Fruit fly (Drosophila melanogaster) whole organism, wandering third instar larva: ENCODE results near the gene obst-E.

Experiments used
- Abd-B ChIP-seq: fragments of >200 bp; optimal IDR thresholded peaks from 2 replicates; lab custom pipeline; 2017; ENCODE audit warnings: missing biosample characterization, missing genetic modification characterization
- CG32264 ChIP-seq: fragments of 200-800 bp; sonication (Bioruptor generic); optimal IDR thresholded peaks from 2 replicates; lab custom pipeline; 2016; ENCODE audit warnings: missing biosample characterization, missing genetic modification characterization
- CG9705 ChIP-seq: fragments of 200-800 bp; sonication (Bioruptor generic); optimal IDR thresholded peaks from 2 replicates; lab custom pipeline; 2018; ENCODE audit warnings: missing biosample characterization, mild to moderate bottlenecking, missing genetic modification characterization
- HLH106 ChIP-seq: fragments of 200-800 bp; optimal IDR thresholded peaks from 3 replicates; lab custom pipeline; 2019; ENCODE audit warnings: missing biosample characterization, mild to moderate bottlenecking, missing genetic modification characterization, moderate library complexity
- Hnf4 ChIP-seq: fragments of 200-800 bp; sonication (Bioruptor generic); optimal IDR thresholded peaks from 2 replicates; lab custom pipeline; 2016; ENCODE audit warnings: missing biosample characterization, mild to moderate bottlenecking, missing genetic modification characterization
- Hr78 ChIP-seq: fragments of >200 bp; optimal IDR thresholded peaks from 2 replicates; lab custom pipeline; 2017; ENCODE audit warnings: missing biosample characterization, missing genetic modification characterization
- Hr83 ChIP-seq: fragments of 200-300 bp; sonication (Bioruptor generic); optimal IDR thresholded peaks from 2 replicates; lab custom pipeline; 2016; ENCODE audit warnings: missing biosample characterization, mild to moderate bottlenecking, missing genetic modification characterization, moderate library complexity; ENCODE audit not compliant: poor library complexity, severe bottlenecking
- Jra ChIP-seq: sonication (Bioruptor generic); optimal IDR thresholded peaks from 2 replicates; lab custom pipeline; 2016; ENCODE audit warnings: missing biosample characterization, missing genetic modification characterization
- Myc ChIP-seq: fragments of >200 bp; optimal IDR thresholded peaks from 2 replicates; lab custom pipeline; 2017
- N ChIP-seq: fragments of >200 bp; optimal IDR thresholded peaks from 2 replicates; lab custom pipeline; 2018; ENCODE audit warnings: missing biosample characterization, missing external identifiers, missing genetic modification characterization
- Rel ChIP-seq, 2 experiments: fragments of 200-800 bp; sonication (Bioruptor generic) in 1 of 2; optimal IDR thresholded peaks; 2 replicates in 1 of 2; 3 replicates in 1 of 2; lab custom pipeline; 2016 to 2019; ENCODE audit warnings: mild to moderate bottlenecking in 2 of 2, missing biosample characterization in 2 of 2, missing genetic modification characterization in 2 of 2, moderate library complexity in 1 of 2
- Sp1 ChIP-seq: fragments of 200-800 bp; sonication (Bioruptor generic); optimal IDR thresholded peaks from 3 replicates; lab custom pipeline; 2019; ENCODE audit warnings: missing biosample characterization, mild to moderate bottlenecking, missing genetic modification characterization, moderate library complexity
- Vsx2 ChIP-seq: fragments of 200-300, 225-300 bp; sonication (Bioruptor generic); optimal IDR thresholded peaks from 2 replicates; lab custom pipeline; 2018; ENCODE audit warnings: missing biosample characterization, missing genetic modification characterization; ENCODE audit not compliant: partially characterized antibody
- br ChIP-seq: fragments of 200-800 bp; sonication (Bioruptor generic); optimal IDR thresholded peaks from 2 replicates; lab custom pipeline; 2016; ENCODE audit warnings: missing biosample characterization, missing genetic modification characterization
- brk ChIP-seq: fragments of 200-800 bp; sonication (Bioruptor generic); optimal IDR thresholded peaks from 2 replicates; lab custom pipeline; 2016; ENCODE audit warnings: missing biosample characterization, mild to moderate bottlenecking, missing genetic modification characterization
- dmrt93B ChIP-seq: fragments of 200-800 bp; sonication (Bioruptor generic); optimal IDR thresholded peaks from 2 replicates; lab custom pipeline; 2018; ENCODE audit warnings: missing biosample characterization, mild to moderate bottlenecking, missing genetic modification characterization
- dsf ChIP-seq: sonication (Bioruptor generic); optimal IDR thresholded peaks from 2 replicates; lab custom pipeline; 2016; ENCODE audit warnings: missing biosample characterization, missing genetic modification characterization, borderline replicate concordance
- foxo ChIP-seq, 2 experiments: fragments of 200-800 bp; sonication (Bioruptor generic); optimal IDR thresholded peaks; 2 replicates in 1 of 2; 3 replicates in 1 of 2; lab custom pipeline; 2016 to 2017; ENCODE audit warnings: missing biosample characterization in 2 of 2, missing genetic modification characterization in 2 of 2
- fru ChIP-seq: fragments of 200-800 bp; sonication (Bioruptor generic); optimal IDR thresholded peaks from 3 replicates; lab custom pipeline; 2016; ENCODE audit warnings: missing biosample characterization, mild to moderate bottlenecking, missing genetic modification characterization
- h ChIP-seq: fragments of 200-800 bp; sonication (Bioruptor generic); optimal IDR thresholded peaks from 3 replicates; lab custom pipeline; 2016; ENCODE audit warnings: missing biosample characterization, mild to moderate bottlenecking, missing genetic modification characterization
- jim ChIP-seq: fragments of 175-275, 200-325 bp; sonication (Bioruptor generic); optimal IDR thresholded peaks from 2 replicates; lab custom pipeline; 2016; ENCODE audit warnings: missing biosample characterization, mild to moderate bottlenecking, missing genetic modification characterization
- lola ChIP-seq: fragments of >200 bp; optimal IDR thresholded peaks from 2 replicates; lab custom pipeline; 2017; ENCODE audit warnings: missing biosample characterization, missing genetic modification characterization
- psq ChIP-seq: fragments of 200-800 bp; sonication (Bioruptor generic); optimal IDR thresholded peaks from 3 replicates; lab custom pipeline; 2017; ENCODE audit warnings: missing biosample characterization, mild to moderate bottlenecking, missing genetic modification characterization, moderate library complexity
- rgr ChIP-seq: fragments of 200-800 bp; sonication (Bioruptor generic); optimal IDR thresholded peaks from 3 replicates; lab custom pipeline; 2016; ENCODE audit warnings: missing biosample characterization, mild to moderate bottlenecking, missing genetic modification characterization
- sage ChIP-seq: fragments of 200-800 bp; sonication (Bioruptor generic); optimal IDR thresholded peaks from 2 replicates; lab custom pipeline; 2016; ENCODE audit warnings: missing biosample characterization, mild to moderate bottlenecking, missing genetic modification characterization
- sv ChIP-seq: fragments of 200-800 bp; sonication (Bioruptor generic); optimal IDR thresholded peaks from 3 replicates; lab custom pipeline; 2016; ENCODE audit warnings: missing biosample characterization, missing genetic modification characterization
- usp ChIP-seq: fragments of >200 bp; optimal IDR thresholded peaks from 2 replicates; lab custom pipeline; 2017; ENCODE audit warnings: missing biosample characterization, missing genetic modification characterization
- woc ChIP-seq: sonication (Bioruptor generic); optimal IDR thresholded peaks from 2 replicates; lab custom pipeline; 2016; ENCODE audit warnings: missing biosample characterization, mild to moderate bottlenecking, missing genetic modification characterization

The obst-E gene

dm6 chr2L:5798629-5799028 is 32.7 kb upstream of the obst-E start:
- TF ChIP-seq foxo (GFP tag; optimal IDR thresholded peaks at IDR 0.05; lab: Kevin White, UChicago) (no peak), rgr (GFP tag; lab: Kevin White, UChicago) (no peak), Hnf4 (GFP tag; lab: Kevin White, UChicago) (no peak), Abd-B (GFP tag; lab: Kevin White, UChicago) (no peak), Hr78 (no peak), Jra (no peak), dmrt93B (GFP tag; lab: Kevin White, UChicago) (no peak), usp (GFP tag; lab: Kevin White, UChicago) (no peak), Rel (GFP tag; optimal IDR thresholded peaks at IDR 0.05; lab: Kevin White, UChicago) (no peak), Rel (tag; optimal IDR thresholded peaks at IDR 0.05; lab: Kevin White, UChicago) (no peak), HLH106 (tag; lab: Kevin White, UChicago) (no peak), brk (GFP tag; lab: Kevin White, UChicago) (no peak), psq (GFP tag; lab: Kevin White, UChicago) (no peak), br (GFP tag; lab: Kevin White, UChicago) (no peak), dsf (GFP tag; lab: Kevin White, UChicago) (no peak)

dm6 chr2L:5797977-5798376 is 32.0 kb upstream of the obst-E start:
- TF ChIP-seq jim (GFP tag; lab: Kevin White, UChicago) (no peak), Hr83 (GFP tag; lab: Kevin White, UChicago) (no peak), sv (GFP tag; lab: Kevin White, UChicago) (peak; percentile 35), br (GFP tag; lab: Kevin White, UChicago) (no peak), CG9705 (GFP tag; lab: Kevin White, UChicago) (no peak), dsf (GFP tag; lab: Kevin White, UChicago) (no peak), Myc (no peak)

DNA sequence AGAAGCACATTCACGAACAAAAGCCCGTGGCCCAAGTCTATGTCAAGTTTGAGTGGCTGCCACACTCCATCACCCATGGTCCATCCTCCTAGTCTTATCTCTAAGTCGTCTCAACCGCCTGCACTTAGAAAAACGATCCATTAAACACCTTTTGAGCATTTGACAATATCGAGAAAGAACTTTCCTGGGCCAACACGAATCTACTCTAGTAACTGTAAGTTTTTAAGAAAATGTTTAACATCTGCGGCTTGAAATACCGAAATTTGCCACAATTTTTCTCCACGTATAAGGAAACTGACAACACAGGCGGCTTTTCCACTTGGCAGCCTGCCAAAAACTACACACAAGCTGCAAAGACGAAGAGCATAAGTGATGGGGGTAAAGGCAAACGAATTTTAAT is 29.2 kb upstream of the obst-E start:
- TF ChIP-seq Sp1 (GFP tag; lab: Kevin White, UChicago) (no peak), sage (GFP tag; lab: Kevin White, UChicago) (no peak)

DNA sequence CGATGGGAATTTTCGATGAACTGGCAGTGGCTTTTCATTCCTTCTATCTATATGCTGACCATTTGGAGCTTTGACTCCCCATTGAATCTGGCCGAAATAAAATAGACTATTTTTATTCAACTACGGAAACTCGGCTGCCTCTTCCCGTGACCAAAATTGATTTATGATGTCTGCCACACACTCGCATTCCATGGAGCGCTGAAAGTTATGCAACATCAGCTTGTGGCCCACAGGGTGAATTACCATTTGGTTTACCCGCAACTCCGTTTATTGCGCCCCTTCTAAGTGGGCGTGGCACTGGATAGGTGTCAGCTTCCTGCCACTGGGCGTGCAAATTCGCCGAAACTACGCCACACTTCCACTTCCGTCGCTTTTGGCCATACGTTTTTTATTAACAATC is 27.2 kb upstream of the obst-E start:
- TF ChIP-seq sage (GFP tag; lab: Kevin White, UChicago) (no peak), CG32264 (GFP tag; lab: Kevin White, UChicago) (no peak), Rel (GFP tag; optimal IDR thresholded peaks at IDR 0.05; lab: Kevin White, UChicago) (no peak), Rel (tag; optimal IDR thresholded peaks at IDR 0.05; lab: Kevin White, UChicago) (no peak), br (GFP tag; lab: Kevin White, UChicago) (no peak), N (GFP tag; lab: Kevin White, UChicago) (no peak)

DNA sequence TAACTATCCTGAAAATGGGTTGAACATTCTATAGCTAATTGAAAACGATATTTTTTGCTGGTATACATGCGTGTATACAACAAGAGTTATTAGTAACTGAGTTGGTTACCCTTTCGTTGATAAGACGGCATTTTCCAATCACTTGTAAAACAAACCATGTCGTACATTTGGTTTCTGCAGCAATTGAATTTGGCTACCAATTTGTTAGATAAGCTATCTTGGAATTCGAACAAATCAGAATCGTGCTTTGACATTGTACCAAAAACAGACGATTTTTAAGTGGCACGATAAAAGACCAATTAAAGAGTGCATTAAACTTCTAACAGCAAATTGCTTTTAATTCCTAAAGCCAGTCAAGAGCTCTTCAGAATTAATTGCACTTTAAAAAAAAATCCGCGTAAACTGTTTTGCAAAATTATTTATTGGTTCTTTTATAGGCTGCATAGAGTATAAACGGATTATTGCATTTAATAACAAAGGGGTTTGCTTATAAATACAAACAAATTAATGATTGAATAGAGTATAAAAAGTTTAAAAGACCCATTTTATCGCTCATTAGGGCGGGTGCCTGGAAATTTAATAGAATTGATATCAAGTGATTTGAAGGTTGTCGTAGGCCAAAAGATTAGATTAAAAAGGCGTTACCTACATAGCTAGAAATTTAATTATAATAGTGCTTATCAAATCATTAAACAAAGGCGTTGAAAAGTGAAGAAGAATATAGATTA is 25.0 kb upstream of the obst-E start:
- peak; percentile 18 for TF ChIP-seq fru
- TF ChIP-seq dmrt93B (GFP tag; lab: Kevin White, UChicago): no peak
- TF ChIP-seq h (GFP tag; lab: Kevin White, UChicago): peak; percentile 44

DNA sequence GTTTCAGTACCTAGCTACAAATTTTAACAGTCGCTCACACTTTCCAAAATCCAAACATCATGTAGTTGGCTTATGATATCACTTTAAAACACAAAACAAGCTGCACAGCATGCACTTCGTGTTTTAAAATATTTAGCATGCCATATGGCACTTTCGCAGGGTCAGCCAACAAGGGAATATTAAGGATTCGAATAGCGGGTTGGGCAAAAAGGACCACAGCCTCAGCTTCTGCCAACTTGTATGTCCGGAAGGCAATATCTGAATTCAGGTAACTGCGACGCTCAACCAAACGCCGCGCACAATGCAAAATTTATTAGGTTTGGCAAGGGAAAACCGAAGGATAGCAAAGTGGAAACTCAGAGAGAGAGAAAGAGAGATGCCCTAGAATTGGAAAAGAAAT is 23.3 kb upstream of the obst-E start:
- TF ChIP-seq Vsx2 (GFP tag; lab: Kevin White, UChicago) (no peak), foxo (GFP tag; optimal IDR thresholded peaks at IDR 0.05; lab: Kevin White, UChicago) (no peak)

DNA sequence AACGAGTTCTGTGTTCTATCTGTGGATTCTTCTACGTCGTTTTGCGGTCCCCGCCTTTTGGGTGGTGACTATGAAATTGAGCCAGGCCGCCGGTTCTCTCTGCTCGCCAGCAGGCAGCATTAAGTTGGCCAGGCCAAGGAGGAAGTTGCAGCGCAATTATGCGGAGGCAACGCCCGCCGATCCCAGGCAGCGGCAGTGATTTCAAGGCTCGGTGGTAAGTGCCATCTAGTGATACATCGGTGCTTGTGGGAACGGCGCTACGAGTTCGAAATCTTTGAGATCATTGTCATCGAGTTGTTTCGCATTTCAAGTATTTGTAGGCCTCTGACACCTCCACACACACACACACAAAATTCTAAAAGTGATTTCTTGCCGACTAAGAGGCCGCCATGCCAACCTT is 17.8 kb upstream of the obst-E start, which contains the start of gene CG31913:
Gene CG31913 (plus strand): TSS at position 301 of the 400 bp plus-strand sequence.
- no peak for TF ChIP-seq Sp1 (GFP tag; lab: Kevin White, UChicago)
- no peak for TF ChIP-seq Vsx2 (GFP tag; lab: Kevin White, UChicago)
- no peak for TF ChIP-seq Rel (GFP tag; optimal IDR thresholded peaks at IDR 0.05; lab: Kevin White, UChicago)
- TF ChIP-seq Rel (tag; optimal IDR thresholded peaks at IDR 0.05; lab: Kevin White, UChicago): no peak
- no peak for TF ChIP-seq usp (GFP tag; lab: Kevin White, UChicago)
- TF ChIP-seq woc: no peak
- TF ChIP-seq lola: no peak
- TF ChIP-seq h (GFP tag; lab: Kevin White, UChicago): no peak
- TF ChIP-seq foxo (GFP tag; optimal IDR thresholded peaks at IDR 0.05; lab: Kevin White, UChicago): no peak
